Worm (Caenorhabditis elegans) whole organism, L4/young adult: ENCODE results near the gene F22E5.11.
"Not testable (repeated sequence)": the region's sequence is repeated elsewhere in the genome, so short reads cannot be mapped to it uniquely, and the experiment has no call there.

Source experiments
- W03F9.2 ChIP-seq: fragments of 150-350 bp; optimal IDR thresholded peaks from 2 replicates; lab custom pipeline; 2014; ENCODE audit warnings: missing biosample characterization, missing genetic modification characterization
- dao-5 ChIP-seq: sonication (generic microtip); optimal IDR thresholded peaks from 2 replicates; lab custom pipeline; 2016; ENCODE audit warnings: missing genotype, missing genetic modification characterization, moderate library complexity, missing compliant biosample characterization
- him-1 ChIP-seq: sonication (generic microtip); optimal IDR thresholded peaks from 2 replicates; lab custom pipeline; 2016; ENCODE audit warnings: missing genotype, missing genetic modification reagents, missing genetic modification characterization, missing compliant biosample characterization

The F22E5.11 gene

ce11 chrII:2628401-2628800 is 16.0 kb downstream of the F22E5.11 start:
- no peak for TF ChIP-seq him-1
- no peak for TF ChIP-seq W03F9.2 (tag; lab: Kevin White, UChicago)
- TF ChIP-seq dao-5 (tag; lab: Kevin White, UChicago): no peak

- TF ChIP-seq dao-5 (tag; lab: Kevin White, UChicago): no peak
- no peak for TF ChIP-seq him-1
- TF ChIP-seq W03F9.2 (tag; lab: Kevin White, UChicago): no peak
Observed at ce11 chrII:2627154-2627799, 17.1 kb downstream of the F22E5.11 start, which contains the start of gene sri-71. sri-71 (plus strand) TSS chrII:2627749.

- TF ChIP-seq W03F9.2 (tag; lab: Kevin White, UChicago) (no peak), dao-5 (tag; lab: Kevin White, UChicago) (no peak), him-1 (no peak)
Observed at ce11 chrII:2624792-2625191, 19.6 kb downstream of the F22E5.11 start, which contains the start of gene lgc-28. lgc-28 (plus strand) TSS chrII:2625092.

ce11 chrII:2622936-2623452 is 21.4 kb downstream of the F22E5.11 start, which contains the start of gene D2062.4:
D2062.4 (plus strand) TSS chrII:2623402.
- not testable (repeated sequence) for TF ChIP-seq him-1; dao-5 (tag; lab: Kevin White, UChicago); W03F9.2 (tag; lab: Kevin White, UChicago)

- TF ChIP-seq him-1 (no peak), W03F9.2 (tag; lab: Kevin White, UChicago) (no peak), dao-5 (tag; lab: Kevin White, UChicago) (no peak)
Observed at ce11 chrII:2622480-2622879, 21.9 kb downstream of the F22E5.11 start, which contains the start of gene D2062.5. D2062.5 (plus strand) TSS chrII:2622780.

- TF ChIP-seq him-1; W03F9.2 (tag; lab: Kevin White, UChicago); dao-5 (tag; lab: Kevin White, UChicago): not testable (repeated sequence)
Observed at ce11 chrII:2619148-2619547, 25.2 kb downstream of the F22E5.11 start, which contains the start of gene msrp-6. msrp-6 (plus strand) TSS chrII:2619448.

- not testable (repeated sequence) for TF ChIP-seq him-1; dao-5 (tag; lab: Kevin White, UChicago); W03F9.2 (tag; lab: Kevin White, UChicago)
Observed at ce11 chrII:2616634-2617033, 27.8 kb downstream of the F22E5.11 start, which contains the start of gene msrp-5. msrp-5 (plus strand) TSS chrII:2616934.

- TF ChIP-seq W03F9.2 (tag; lab: Kevin White, UChicago); dao-5 (tag; lab: Kevin White, UChicago); him-1: not testable (repeated sequence)
Observed at ce11 chrII:2612278-2612677, 32.1 kb downstream of the F22E5.11 start, which contains the start of gene D2062.13. D2062.13 (plus strand) TSS chrII:2612578.

ce11 chrII:2611009-2611408 is 33.4 kb downstream of the F22E5.11 start:
- no peak for TF ChIP-seq him-1
- no peak for TF ChIP-seq W03F9.2 (tag; lab: Kevin White, UChicago)
- TF ChIP-seq dao-5 (tag; lab: Kevin White, UChicago): no peak

ce11 chrII:2610202-2610912 is 34.0 kb downstream of the F22E5.11 start, which contains the start of gene sri-38:
sri-38 (plus strand) TSS chrII:2610862.
- TF ChIP-seq him-1 (no peak), W03F9.2 (tag; lab: Kevin White, UChicago) (no peak), dao-5 (tag; lab: Kevin White, UChicago) (no peak)

ce11 chrII:2605319-2605718 is 39.1 kb downstream of the F22E5.11 start, which contains the start of gene sri-77:
sri-77 (minus strand) TSS chrII:2605419.
- TF ChIP-seq dao-5 (tag; lab: Kevin White, UChicago) (no peak), W03F9.2 (tag; lab: Kevin White, UChicago) (no peak), him-1 (no peak)

- TF ChIP-seq W03F9.2 (tag; lab: Kevin White, UChicago): no peak
- no peak for TF ChIP-seq him-1
- no peak for TF ChIP-seq dao-5 (tag; lab: Kevin White, UChicago)
Observed at ce11 chrII:2600931-2601330, 43.5 kb downstream of the F22E5.11 start.

- TF ChIP-seq dao-5 (tag; lab: Kevin White, UChicago); W03F9.2 (tag; lab: Kevin White, UChicago); him-1: not testable (repeated sequence)
Observed at ce11 chrII:2600176-2600575, 44.2 kb downstream of the F22E5.11 start, which contains the start of gene F33H12.1. F33H12.1 (plus strand) TSS chrII:2600476.
